Fruit fly (Drosophila melanogaster) whole organism, embryonic: Measurements from ENCODE around the gene cav.
A peak's percentile ranks its signal among the peaks of the same experiment; 100 is the strongest.

Experiments
- ATbp ChIP-seq: fragments of 200-800 bp; sonication (Bioruptor generic); optimal IDR thresholded peaks from 2 replicates; lab custom pipeline; 2017; ENCODE audit warnings: missing biosample characterization, mild to moderate bottlenecking, missing genetic modification characterization, missing genetic modification reagents
- BtbVII ChIP-seq: fragments of 200-800 bp; sonication (Bioruptor generic); optimal IDR thresholded peaks from 3 replicates; lab custom pipeline; 2017; ENCODE audit warnings: missing biosample characterization, mild to moderate bottlenecking, missing genetic modification characterization
- CG10267 ChIP-seq: fragments of 200-800 bp; sonication (Bioruptor generic); optimal IDR thresholded peaks from 2 replicates; lab custom pipeline; 2018; ENCODE audit warnings: missing biosample characterization, mild to moderate bottlenecking, missing genetic modification characterization, moderate library complexity
- CG10543 ChIP-seq: fragments of 200-800 bp; sonication (Bioruptor generic); optimal IDR thresholded peaks from 3 replicates; lab custom pipeline; 2017; ENCODE audit warnings: missing biosample characterization, mild to moderate bottlenecking, missing genetic modification characterization, moderate library complexity
- CG11093 ChIP-seq: fragments of 200-800 bp; sonication (Bioruptor generic); IDR thresholded peaks from 3 replicates; pipeline ENCODE4 v1.3.6; 2022; ENCODE audit warnings: missing biosample characterization, missing genetic modification characterization
- CG15601 ChIP-seq: fragments of 200-800 bp; sonication (Bioruptor generic); optimal IDR thresholded peaks from 3 replicates; lab custom pipeline; 2019; ENCODE audit warnings: missing biosample characterization, mild to moderate bottlenecking, missing genetic modification characterization, moderate library complexity
- CG18011 ChIP-seq: fragments of 200-800 bp; sonication (Bioruptor generic); optimal IDR thresholded peaks from 2 replicates; lab custom pipeline; 2017; ENCODE audit warnings: missing biosample characterization, missing genetic modification characterization, mild to moderate bottlenecking, moderate library complexity, missing genotype
- CG18619 ChIP-seq: fragments of 200-800 bp; sonication (Bioruptor generic); optimal IDR thresholded peaks from 3 replicates; lab custom pipeline; 2017; ENCODE audit warnings: missing biosample characterization, mild to moderate bottlenecking, missing genetic modification characterization
- CG2678 ChIP-seq: fragments of 200-800 bp; sonication (Bioruptor generic); optimal IDR thresholded peaks from 3 replicates; lab custom pipeline; 2019; ENCODE audit warnings: missing biosample characterization, mild to moderate bottlenecking, missing genetic modification characterization, moderate library complexity
- CG3407 ChIP-seq: fragments of 200-800 bp; sonication (Bioruptor generic); optimal IDR thresholded peaks from 2 replicates; lab custom pipeline; 2018; ENCODE audit warnings: missing biosample characterization, mild to moderate bottlenecking, missing genetic modification characterization
- CG3838 ChIP-seq: fragments of 200-800 bp; sonication (Bioruptor generic); optimal IDR thresholded peaks from 3 replicates; lab custom pipeline; 2016; ENCODE audit warnings: missing biosample characterization, missing genetic modification characterization
- CG4282 ChIP-seq: fragments of 200-800 bp; sonication (Bioruptor generic); optimal IDR thresholded peaks from 2 replicates; lab custom pipeline; 2016; ENCODE audit warnings: missing biosample characterization, missing genetic modification characterization
- CG4404 ChIP-seq: fragments of 200-800 bp; sonication (Bioruptor generic); IDR thresholded peaks from 2 replicates; pipeline ENCODE4 v1.3.6; 2022; ENCODE audit warnings: missing biosample characterization, missing genetic modification characterization
- CG4617 ChIP-seq: fragments of 200-800 bp; sonication (Bioruptor generic); optimal IDR thresholded peaks from 3 replicates; lab custom pipeline; 2016; ENCODE audit warnings: missing biosample characterization, missing genetic modification characterization, borderline replicate concordance
- CG4707 ChIP-seq: fragments of 200-800 bp; sonication (Bioruptor generic); optimal IDR thresholded peaks from 2 replicates; lab custom pipeline; 2018; ENCODE audit warnings: missing biosample characterization, mild to moderate bottlenecking, missing genetic modification characterization, moderate library complexity
- CG6813 ChIP-seq: fragments of 200-800 bp; sonication (Bioruptor generic); optimal IDR thresholded peaks from 2 replicates; lab custom pipeline; 2017; ENCODE audit warnings: missing biosample characterization, missing genetic modification characterization, mild to moderate bottlenecking, moderate library complexity, missing genetic modification reagents
- CG7963 ChIP-seq: fragments of 200-800 bp; sonication (Bioruptor generic); IDR thresholded peaks from 3 replicates; pipeline ENCODE4 v1.3.6; 2022; ENCODE audit warnings: missing biosample characterization, missing genetic modification characterization; ENCODE audit not compliant: partially characterized antibody
- CG8924 ChIP-seq: fragments of 200-800 bp; optimal IDR thresholded peaks from 3 replicates; lab custom pipeline; 2019; ENCODE audit warnings: missing biosample characterization, mild to moderate bottlenecking, missing genetic modification characterization, moderate library complexity
- Dbx ChIP-seq: fragments of 200-800 bp; sonication (Bioruptor generic); IDR thresholded peaks from 3 replicates; pipeline ENCODE4 v1.3.6; 2022; ENCODE audit warnings: missing biosample characterization, missing genetic modification characterization
- Ets65A ChIP-seq: fragments of 200-800 bp; sonication (Bioruptor generic); peaks from one replicate; lab custom pipeline; 2016; ENCODE audit warnings: missing biosample characterization, missing genetic modification characterization
- Ets97D ChIP-seq: fragments of 200-800 bp; sonication (Bioruptor generic); optimal IDR thresholded peaks from 3 replicates; lab custom pipeline; 2016; ENCODE audit warnings: missing biosample characterization, missing genetic modification characterization
- GATAe ChIP-seq: fragments of 200-800 bp; sonication (Bioruptor generic); conservative IDR thresholded peaks from 2 replicates; pipeline ENCODE4 v1.3.6; 2022; ENCODE audit warnings: missing biosample characterization, missing genetic modification characterization
- Hr39 ChIP-seq: fragments of >200 bp; optimal IDR thresholded peaks from 2 replicates; lab custom pipeline; 2017
- MBD-R2 ChIP-seq: fragments of 200-800 bp; sonication (Bioruptor generic); IDR thresholded peaks from 2 replicates; pipeline ENCODE4 v1.3.6; 2022; ENCODE audit warnings: missing biosample characterization, missing genetic modification characterization
- Med ChIP-seq: fragments of 200-800 bp; sonication (Bioruptor generic); peaks from one replicate; lab custom pipeline; 2016; ENCODE audit warnings: missing biosample characterization, missing genetic modification characterization, mild to moderate bottlenecking, inconsistent platforms, moderate library complexity
- Meics ChIP-seq: fragments of 200-800 bp; sonication (Bioruptor generic); optimal IDR thresholded peaks from 2 replicates; lab custom pipeline; 2017; ENCODE audit warnings: missing biosample characterization, mild to moderate bottlenecking, missing genetic modification characterization
- Mrtf ChIP-seq: fragments of 200-800 bp; sonication (Bioruptor generic); IDR thresholded peaks from 3 replicates; pipeline ENCODE4 v1.3.6; 2022; ENCODE audit warnings: missing biosample characterization, missing genetic modification characterization
- Side ChIP-seq: fragments of 200-800 bp; sonication (Bioruptor generic); optimal IDR thresholded peaks from 2 replicates; lab custom pipeline; 2016; ENCODE audit warnings: missing biosample characterization, missing genetic modification characterization
- Spps ChIP-seq: fragments of 200-800 bp; sonication (Bioruptor generic); optimal IDR thresholded peaks from 2 replicates; lab custom pipeline; 2018; ENCODE audit warnings: missing biosample characterization, mild to moderate bottlenecking, missing genetic modification characterization
- Ssrp ChIP-seq: fragments of 200-800 bp; sonication (Bioruptor generic); optimal IDR thresholded peaks from 2 replicates; lab custom pipeline; 2018; ENCODE audit warnings: missing biosample characterization, mild to moderate bottlenecking, missing genetic modification characterization, moderate library complexity
- ara ChIP-seq: fragments of 200-800 bp; sonication (Bioruptor generic); IDR thresholded peaks from 2 replicates; pipeline ENCODE4 v1.3.6; 2022; ENCODE audit warnings: missing biosample characterization, missing genetic modification characterization
- croc ChIP-seq: fragments of 200-800 bp; sonication (Bioruptor generic); conservative IDR thresholded peaks from 3 replicates; pipeline ENCODE4 v1.3.6; 2022; ENCODE audit warnings: missing biosample characterization, missing genetic modification characterization
- crp ChIP-seq, 2 experiments: fragments of 200-800 bp; sonication (Bioruptor generic); optimal IDR thresholded peaks; 2 replicates in 1 of 2; 3 replicates in 1 of 2; lab custom pipeline; 2017; ENCODE audit warnings: missing biosample characterization in 2 of 2, missing genetic modification characterization in 2 of 2, mild to moderate bottlenecking in 1 of 2, moderate library complexity in 1 of 2
- dati ChIP-seq: fragments of 200-800 bp; sonication (Bioruptor generic); IDR thresholded peaks from 2 replicates; pipeline ENCODE4 v1.3.6; 2022; ENCODE audit warnings: missing biosample characterization, missing genetic modification characterization
- dmrt11E ChIP-seq: fragments of 200-800 bp; sonication (Bioruptor generic); optimal IDR thresholded peaks from 3 replicates; lab custom pipeline; 2018; ENCODE audit warnings: missing biosample characterization, mild to moderate bottlenecking, missing genetic modification characterization, moderate library complexity
- ems ChIP-seq: fragments of 200-800 bp; sonication (Bioruptor generic); optimal IDR thresholded peaks from 3 replicates; lab custom pipeline; 2016; ENCODE audit warnings: missing biosample characterization, missing genetic modification characterization
- en ChIP-seq: fragments of 200-800 bp; sonication (Bioruptor generic); optimal IDR thresholded peaks from 2 replicates; lab custom pipeline; 2016; ENCODE audit warnings: missing biosample characterization, missing genetic modification characterization
- gcm ChIP-seq: fragments of 200-800 bp; sonication (Bioruptor generic); optimal IDR thresholded peaks from 2 replicates; lab custom pipeline; 2019; ENCODE audit warnings: missing biosample characterization, mild to moderate bottlenecking, missing genetic modification characterization, moderate library complexity
- gcm2 ChIP-seq: fragments of 200-800 bp; sonication (Bioruptor generic); optimal IDR thresholded peaks from 2 replicates; lab custom pipeline; 2016; ENCODE audit warnings: missing biosample characterization, missing genetic modification characterization
- gsb-n ChIP-seq: fragments of 200-800 bp; sonication (Bioruptor generic); optimal IDR thresholded peaks from 3 replicates; lab custom pipeline; 2018; ENCODE audit warnings: missing biosample characterization, mild to moderate bottlenecking, missing genetic modification characterization
- ham ChIP-seq: fragments of 200-800 bp; sonication (Bioruptor generic); IDR thresholded peaks from 2 replicates; pipeline ENCODE4 v1.3.6; 2022; ENCODE audit warnings: missing biosample characterization, missing genetic modification characterization
- hth ChIP-seq: fragments of >200 bp; optimal IDR thresholded peaks from 2 replicates; lab custom pipeline; 2017; ENCODE audit warnings: inconsistent platforms
- lmd ChIP-seq: fragments of 200-800 bp; sonication (Bioruptor generic); IDR thresholded peaks from 2 replicates; pipeline ENCODE4 v1.3.6; 2022; ENCODE audit warnings: missing biosample characterization, missing genetic modification characterization
- nerfin-1 ChIP-seq: fragments of 200-800 bp; sonication (Bioruptor generic); optimal IDR thresholded peaks from 3 replicates; lab custom pipeline; 2019; ENCODE audit warnings: missing biosample characterization, mild to moderate bottlenecking, missing genetic modification characterization, moderate library complexity
- oc ChIP-seq: fragments of 200-800 bp; sonication (Bioruptor generic); optimal IDR thresholded peaks from 2 replicates; lab custom pipeline; 2018; ENCODE audit warnings: missing biosample characterization, mild to moderate bottlenecking, missing genetic modification characterization, moderate library complexity
- prd ChIP-seq, 3 experiments: fragments of >200 bp in 2 of 3; fragments of 200-800 bp in 1 of 3; sonication (Bioruptor generic) in 1 of 3; optimal IDR thresholded peaks in 2 of 3; IDR thresholded peaks in 1 of 3; 2 replicates in 2 of 3; 3 replicates in 1 of 3; pipeline versions ENCODE4 v1.3.6 to Lab custom; 2017 to 2022; ENCODE audit warnings: missing biosample characterization in 1 of 3, missing genetic modification characterization in 1 of 3
- sim ChIP-seq: fragments of 200-800 bp; sonication (Bioruptor generic); IDR thresholded peaks from 2 replicates; pipeline ENCODE4 v1.3.6; 2022; ENCODE audit warnings: missing biosample characterization, missing genetic modification characterization
- trem ChIP-seq: fragments of 200-800 bp; optimal IDR thresholded peaks from 3 replicates; lab custom pipeline; 2019; ENCODE audit warnings: missing biosample characterization, mild to moderate bottlenecking, missing genetic modification characterization, moderate library complexity
- tup ChIP-seq: fragments of 200-800 bp; sonication (Bioruptor generic); optimal IDR thresholded peaks from 2 replicates; lab custom pipeline; 2016; ENCODE audit warnings: missing biosample characterization, mild to moderate bottlenecking, missing genetic modification characterization, moderate library complexity
- vvl ChIP-seq: fragments of 200-800 bp; sonication (Bioruptor generic); IDR thresholded peaks from 2 replicates; pipeline ENCODE4 v1.3.6; 2022; ENCODE audit warnings: missing biosample characterization, missing genetic modification characterization
- zfh2 ChIP-seq: fragments of 200-800 bp; sonication (Bioruptor generic); optimal IDR thresholded peaks from 2 replicates; lab custom pipeline; 2016; ENCODE audit warnings: missing biosample characterization, missing genetic modification characterization

cav gene

DNA sequence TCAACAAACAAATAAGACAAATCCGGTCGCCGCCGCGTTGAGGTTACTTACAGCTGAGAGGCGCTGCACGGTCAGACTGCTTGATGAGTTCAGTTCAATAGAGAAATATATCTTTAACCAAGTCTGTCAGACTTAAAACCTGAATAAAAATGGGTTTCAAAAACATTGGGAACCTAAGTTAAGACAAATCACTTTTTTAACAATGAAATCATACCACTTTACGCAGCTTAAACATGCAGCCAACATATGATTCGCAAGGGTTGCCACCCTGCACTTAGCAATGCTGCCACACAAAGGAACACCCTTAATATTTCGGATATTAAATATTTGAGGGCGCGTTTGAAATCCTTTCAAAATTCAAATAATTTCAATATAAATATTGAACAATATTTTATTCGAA is 32.3 kb upstream of the cav start, which contains the start of gene CG5515 (continued):
- TF ChIP-seq oc (peak; percentile 43), Meics (GFP tag; lab: Kevin White, UChicago) (peak; percentile 58), lmd (GFP tag; lab: Robert Waterston, UW) (peak; percentile 87), CG6813 (GFP tag; lab: Kevin White, UChicago) (no peak), dmrt11E (peak; percentile 82), croc (GFP tag; lab: Robert Waterston, UW) (peak; percentile 76; the same call in 2 of the 3 replicates), Ets65A (peak; percentile 97), CG18011 (peak; percentile 66), vvl (GFP tag; lab: Robert Waterston, UW) (peak; percentile 87), CG10543 (peak; percentile 54), CG4617 (GFP tag; lab: Kevin White, UChicago) (peak; percentile 85), Spps (peak; percentile 20), Side (GFP tag; lab: Kevin White, UChicago) (peak; percentile 62), nerfin-1 (tag; lab: Kevin White, UChicago) (peak; percentile 73), CG15601 (tag; lab: Kevin White, UChicago) (peak; percentile 76), CG3407 (GFP tag; lab: Kevin White, UChicago) (peak; percentile 36), CG3838 (GFP tag; lab: Kevin White, UChicago) (no peak), CG4707 (GFP tag; lab: Kevin White, UChicago) (no peak), gcm (GFP tag; lab: Kevin White, UChicago) (no peak), Mrtf (GFP tag; lab: Robert Waterston, UW) (peak; percentile 73), dati (GFP tag; lab: Robert Waterston, UW) (no peak), GATAe (GFP tag; lab: Robert Waterston, UW) (no peak; the same call in 1 of the 2 replicates), Ets97D (GFP tag; lab: Kevin White, UChicago) (peak; percentile 89), ems (peak; percentile 66), Ssrp (tag; lab: Kevin White, UChicago) (peak; percentile 86), gsb-n (tag; lab: Kevin White, UChicago) (no peak), Dbx (GFP tag; lab: Robert Waterston, UW) (peak; percentile 89), CG18619 (GFP tag; lab: Kevin White, UChicago) (peak; percentile 65), Hr39 (lab: Kevin White, UChicago) (no peak), tup (GFP tag; lab: Kevin White, UChicago) (peak; percentile 31), ara (peak; percentile 80), CG7963 (GFP tag; lab: Robert Waterston, UW) (peak; percentile 72), ATbp (GFP tag; lab: Kevin White, UChicago) (no peak), CG4282 (GFP tag; lab: Kevin White, UChicago) (peak; percentile 78), gcm2 (GFP tag; lab: Kevin White, UChicago) (peak; percentile 38), MBD-R2 (GFP tag; lab: Robert Waterston, UW) (peak; percentile 88), CG11093 (GFP tag; lab: Robert Waterston, UW) (peak; percentile 51; the same call in 1 of the 3 replicates), BtbVII (GFP tag; lab: Kevin White, UChicago) (no peak), hth (lab: Kevin White, UChicago) (no peak), zfh2 (GFP tag; lab: Kevin White, UChicago) (peak; percentile 88), prd (optimal IDR thresholded peaks at IDR 0.05; lab: Kevin White, UChicago) (no peak), prd (GFP tag; IDR thresholded peaks at IDR 0.05; lab: Robert Waterston, UW) (peak; percentile 84), en (peak; percentile 35), Med (GFP tag; lab: Kevin White, UChicago) (peak; percentile 97), CG8924 (tag; lab: Kevin White, UChicago) (peak; percentile 77), CG4404 (GFP tag; lab: Robert Waterston, UW) (peak; percentile 76), CG2678 (tag; lab: Kevin White, UChicago) (no peak), ham (peak; percentile 54; the same call in 1 of the 2 replicates), crp (GFP tag; optimal IDR thresholded peaks at IDR 0.05; lab: Kevin White, UChicago) (peak; percentile 53 to 91), trem (tag; lab: Kevin White, UChicago) (peak; percentile 54), sim (GFP tag; lab: Robert Waterston, UW) (no peak), CG10267 (tag; lab: Kevin White, UChicago) (peak; percentile 59)
